Worm (Caenorhabditis elegans) whole organism, L2 larva: ENCODE results near the gene K09D9.9.

Experiments used
- C34F6.9 ChIP-seq: fragments of 150-350 bp; optimal IDR thresholded peaks from 2 replicates; lab custom pipeline; 2014; ENCODE audit warnings: missing biosample characterization, missing genetic modification characterization
- R02D3.7 ChIP-seq: fragments of 150-350 bp; optimal IDR thresholded peaks from 2 replicates; lab custom pipeline; 2014; ENCODE audit warnings: missing biosample characterization, missing genetic modification characterization
- Y55F3AM.14 ChIP-seq: fragments of 200-800 bp; sonication (Bioruptor generic); optimal IDR thresholded peaks from 2 replicates; lab custom pipeline; 2018; ENCODE audit warnings: mild to moderate bottlenecking, missing genetic modification characterization, missing compliant biosample characterization
- ZK546.5 ChIP-seq: sonication (generic microtip); optimal IDR thresholded peaks from 2 replicates; lab custom pipeline; 2017; ENCODE audit warnings: missing biosample characterization, missing genetic modification characterization
- alr-1 ChIP-seq: fragments of 150-350 bp; optimal IDR thresholded peaks from 2 replicates; lab custom pipeline; 2014; ENCODE audit warnings: missing biosample characterization, missing genetic modification characterization
- aly-2 ChIP-seq: fragments of 150-350 bp; optimal IDR thresholded peaks from 2 replicates; lab custom pipeline; 2014; ENCODE audit warnings: missing biosample characterization, missing genetic modification characterization
- blmp-1 ChIP-seq: sonication (generic microtip); optimal IDR thresholded peaks from 2 replicates; lab custom pipeline; 2017; ENCODE audit warnings: missing genetic modification characterization, mild to moderate bottlenecking, missing compliant biosample characterization, antibody characterized with exemption, moderate library complexity; ENCODE audit not compliant: insufficient read depth
- ceh-16 ChIP-seq: fragments of 150-350 bp; optimal IDR thresholded peaks from 2 replicates; lab custom pipeline; 2014; ENCODE audit warnings: missing biosample characterization, missing genetic modification characterization
- ceh-82 ChIP-seq: fragments of 150-350 bp; optimal IDR thresholded peaks from 2 replicates; lab custom pipeline; 2014; ENCODE audit warnings: missing biosample characterization, missing genetic modification characterization
- crh-2 ChIP-seq: sonication (generic microtip); optimal IDR thresholded peaks from 2 replicates; lab custom pipeline; 2017; ENCODE audit warnings: missing biosample characterization, missing genetic modification characterization
- dmd-4 ChIP-seq: sonication (generic microtip); optimal IDR thresholded peaks from 2 replicates; lab custom pipeline; 2017; ENCODE audit warnings: missing biosample characterization, missing genetic modification characterization
- egl-27 ChIP-seq: sonication (generic microtip); optimal IDR thresholded peaks from 3 replicates; lab custom pipeline; 2017; ENCODE audit warnings: missing biosample characterization, missing genetic modification reagents, missing genetic modification characterization
- elt-3 ChIP-seq: sonication (generic microtip); optimal IDR thresholded peaks from 2 replicates; lab custom pipeline; 2017; ENCODE audit warnings: missing biosample characterization, missing genetic modification characterization
- fos-1 ChIP-seq: fragments of 150-350 bp; optimal IDR thresholded peaks from 2 replicates; lab custom pipeline; 2014; ENCODE audit warnings: missing biosample characterization, missing genetic modification characterization
- gmeb-1 ChIP-seq: fragments of 150-350 bp; optimal IDR thresholded peaks from 2 replicates; lab custom pipeline; 2014; ENCODE audit warnings: missing biosample characterization, missing genetic modification characterization
- lin-11 ChIP-seq: fragments of 150-350 bp; sonication (generic microtip); optimal IDR thresholded peaks from 2 replicates; lab custom pipeline; 2014; ENCODE audit warnings: missing biosample characterization, missing genetic modification characterization, inconsistent platforms, mixed read lengths
- lin-13 ChIP-seq: fragments of 150-350 bp; optimal IDR thresholded peaks from 2 replicates; lab custom pipeline; 2014; ENCODE audit warnings: missing biosample characterization, missing genetic modification reagents, missing genetic modification characterization
- lin-39 ChIP-seq: fragments of 150-350 bp; optimal IDR thresholded peaks from 2 replicates; lab custom pipeline; 2014; ENCODE audit warnings: missing biosample characterization, missing genetic modification reagents, missing genetic modification characterization
- lsy-2 ChIP-seq, 2 experiments: fragments of 150-350 bp in 1 of 2; sonication (generic microtip) in 1 of 2; optimal IDR thresholded peaks; 2 replicates each; lab custom pipeline; 2014 to 2017; ENCODE audit warnings: missing biosample characterization in 2 of 2, missing genetic modification characterization in 2 of 2
- mab-5 ChIP-seq: fragments of 150-350 bp; optimal IDR thresholded peaks from 2 replicates; lab custom pipeline; 2014; ENCODE audit warnings: missing biosample characterization, missing genetic modification characterization
- mbf-1 ChIP-seq: sonication (generic microtip); optimal IDR thresholded peaks from 2 replicates; lab custom pipeline; 2017; ENCODE audit warnings: missing biosample characterization, missing genetic modification characterization
- mdl-1 ChIP-seq, 2 experiments: fragments of 150-350 bp in 1 of 2; sonication (generic microtip) in 1 of 2; optimal IDR thresholded peaks; 2 replicates each; lab custom pipeline; 2017; ENCODE audit warnings: missing biosample characterization in 2 of 2, missing genetic modification characterization in 2 of 2
- nhr-11 ChIP-seq: fragments of 150-350 bp; optimal IDR thresholded peaks from 2 replicates; lab custom pipeline; 2014; ENCODE audit warnings: missing biosample characterization, missing genetic modification characterization
- nhr-12 ChIP-seq: fragments of 150-350 bp; optimal IDR thresholded peaks from 2 replicates; lab custom pipeline; 2014; ENCODE audit warnings: missing biosample characterization, missing genetic modification characterization
- nhr-21 ChIP-seq: fragments of 150-350 bp; optimal IDR thresholded peaks from 2 replicates; lab custom pipeline; 2014; ENCODE audit warnings: missing biosample characterization, missing genetic modification characterization
- nhr-23 ChIP-seq: fragments of 150-350 bp; optimal IDR thresholded peaks from 2 replicates; lab custom pipeline; 2014; ENCODE audit warnings: missing biosample characterization, missing genetic modification reagents, missing genetic modification characterization
- nhr-25 ChIP-seq: fragments of 150-350 bp; sonication (generic microtip); optimal IDR thresholded peaks from 3 replicates; lab custom pipeline; 2014; ENCODE audit warnings: missing biosample characterization, missing genetic modification characterization
- nhr-6 ChIP-seq: fragments of 150-350 bp; optimal IDR thresholded peaks from 2 replicates; lab custom pipeline; 2014; ENCODE audit warnings: missing biosample characterization, missing genetic modification characterization
- nhr-77 ChIP-seq: fragments of 150-350 bp; optimal IDR thresholded peaks from 2 replicates; lab custom pipeline; 2014; ENCODE audit warnings: missing biosample characterization, missing genetic modification characterization
- peb-1 ChIP-seq: fragments of 150-350 bp; optimal IDR thresholded peaks from 2 replicates; lab custom pipeline; 2014; ENCODE audit warnings: missing biosample characterization, missing genetic modification characterization
- sem-4 ChIP-seq: fragments of 150-350 bp; optimal IDR thresholded peaks from 2 replicates; lab custom pipeline; 2014; ENCODE audit warnings: missing biosample characterization, missing genetic modification reagents, missing genetic modification characterization
- sma-3 ChIP-seq: sonication (generic microtip); optimal IDR thresholded peaks from 2 replicates; lab custom pipeline; 2016; ENCODE audit warnings: missing genetic modification reagents, missing genetic modification characterization, missing compliant biosample characterization
- sma-9 ChIP-seq, 2 experiments: fragments of 150-350 bp in 1 of 2; sonication (generic microtip) in 1 of 2; optimal IDR thresholded peaks; 2 replicates each; lab custom pipeline; 2014 to 2016; ENCODE audit warnings: missing genetic modification characterization in 2 of 2, mild to moderate bottlenecking in 1 of 2, missing biosample characterization in 1 of 2, missing compliant biosample characterization in 1 of 2, missing genetic modification reagents in 1 of 2, moderate library complexity in 1 of 2
- snpc-4 ChIP-seq: fragments of 150-350 bp; optimal IDR thresholded peaks from 2 replicates; lab custom pipeline; 2014; ENCODE audit warnings: missing biosample characterization, missing genetic modification characterization
- unc-39 ChIP-seq: fragments of 150-350 bp; optimal IDR thresholded peaks from 2 replicates; lab custom pipeline; 2014; ENCODE audit warnings: missing biosample characterization, missing genetic modification characterization
- unc-55 ChIP-seq: fragments of 150-350 bp; sonication (generic microtip); optimal IDR thresholded peaks from 3 replicates; lab custom pipeline; 2014; ENCODE audit warnings: missing biosample characterization, missing genetic modification reagents, missing genetic modification characterization
- unc-62 ChIP-seq: fragments of 150-350 bp; optimal IDR thresholded peaks from 2 replicates; lab custom pipeline; 2014; ENCODE audit warnings: missing biosample characterization, missing genetic modification reagents, missing genetic modification characterization
- zag-1 ChIP-seq: fragments of 150-350 bp; optimal IDR thresholded peaks from 2 replicates; lab custom pipeline; 2014; ENCODE audit warnings: missing biosample characterization, missing genetic modification characterization
- ztf-11 ChIP-seq: sonication (generic microtip); optimal IDR thresholded peaks from 2 replicates; lab custom pipeline; 2017; ENCODE audit warnings: missing biosample characterization, missing genetic modification characterization
- ztf-4 ChIP-seq: fragments of 150-350 bp; optimal IDR thresholded peaks from 2 replicates; lab custom pipeline; 2014; ENCODE audit warnings: missing biosample characterization, missing genetic modification characterization

The K09D9.9 gene

ce11 chrV:4016780-4017179 is 22.8 kb upstream of the K09D9.9 start, which contains the start of gene srw-89:
srw-89 (plus strand) TSS chrV:4017080.
- TF ChIP-seq dmd-4 (tag; lab: Kevin White, UChicago) (no peak), lin-39 (tag; lab: Kevin White, UChicago) (no peak), ztf-11 (no peak), nhr-6 (no peak), aly-2 (tag; lab: Kevin White, UChicago) (no peak), nhr-12 (tag; lab: Kevin White, UChicago) (no peak), elt-3 (no peak), mdl-1 (tag; optimal IDR thresholded peaks at IDR 0.05; lab: Kevin White, UChicago) (no peak), unc-39 (no peak), mab-5 (tag; lab: Kevin White, UChicago) (no peak), unc-55 (GFP tag; lab: Kevin White, UChicago) (no peak), nhr-21 (tag; lab: Kevin White, UChicago) (no peak), alr-1 (tag; lab: Kevin White, UChicago) (no peak), lin-11 (tag; lab: Kevin White, UChicago) (no peak), lin-13 (GFP tag; lab: Kevin White, UChicago) (no peak), nhr-23 (tag; lab: Kevin White, UChicago) (no peak), sma-3 (no peak), nhr-77 (tag; lab: Kevin White, UChicago) (no peak), nhr-25 (tag; lab: Kevin White, UChicago) (no peak), gmeb-1 (no peak)

ce11 chrV:4010170-4010569 is 16.2 kb upstream of the K09D9.9 start, which contains the start of gene srh-4:
srh-4 (plus strand) TSS chrV:4010470.
- TF ChIP-seq C34F6.9 (no peak), lin-39 (tag; lab: Kevin White, UChicago) (no peak), egl-27 (tag; lab: Kevin White, UChicago) (no peak), ceh-82 (tag; lab: Kevin White, UChicago) (no peak), ZK546.5 (no peak), peb-1 (tag; lab: Kevin White, UChicago) (no peak), mbf-1 (tag; lab: Kevin White, UChicago) (no peak), ztf-4 (tag; lab: Kevin White, UChicago) (no peak), elt-3 (no peak), lin-11 (tag; lab: Kevin White, UChicago) (no peak), mab-5 (tag; lab: Kevin White, UChicago) (no peak), nhr-12 (tag; lab: Kevin White, UChicago) (no peak), mdl-1 (tag; optimal IDR thresholded peaks at IDR 0.05; lab: Kevin White, UChicago) (no peak), sem-4 (tag; lab: Kevin White, UChicago) (no peak), lsy-2 (tag; optimal IDR thresholded peaks at IDR 0.05; lab: Kevin White, UChicago) (no peak), nhr-11 (no peak), unc-55 (GFP tag; lab: Kevin White, UChicago) (no peak), snpc-4 (tag; lab: Kevin White, UChicago) (no peak), sma-9 (GFP tag; optimal IDR thresholded peaks at IDR 0.05; lab: Kevin White, UChicago) (no peak), sma-9 (tag; optimal IDR thresholded peaks at IDR 0.05; lab: Kevin White, UChicago) (no peak)

ce11 chrV:4007927-4008326 is 14.0 kb upstream of the K09D9.9 start, which contains the start of gene srh-7:
srh-7 (plus strand) TSS chrV:4008227.
- TF ChIP-seq crh-2 (tag; lab: Kevin White, UChicago) = no peak
- no peak for TF ChIP-seq unc-62 (GFP tag; lab: Kevin White, UChicago)
- TF ChIP-seq fos-1 (tag; lab: Kevin White, UChicago) = no peak
- TF ChIP-seq nhr-12 (tag; lab: Kevin White, UChicago) = no peak
- no peak for TF ChIP-seq egl-27 (tag; lab: Kevin White, UChicago)
- no peak for TF ChIP-seq C34F6.9
- no peak for TF ChIP-seq gmeb-1
- TF ChIP-seq mdl-1 (tag; optimal IDR thresholded peaks at IDR 0.05; lab: Kevin White, UChicago) = no peak
- no peak for TF ChIP-seq Y55F3AM.14 (GFP tag; lab: Kevin White, UChicago)
- TF ChIP-seq unc-39 = no peak
- no peak for TF ChIP-seq zag-1
- no peak for TF ChIP-seq lin-39 (tag; lab: Kevin White, UChicago)
- TF ChIP-seq, all 48 proteins: peak for 0

ce11 chrV:4005219-4005618 is 11.3 kb upstream of the K09D9.9 start, which contains the start of gene srh-8:
srh-8 (plus strand) TSS chrV:4005519.
- TF ChIP-seq R02D3.7 (no peak), Y55F3AM.14 (GFP tag; lab: Kevin White, UChicago) (no peak), lin-39 (tag; lab: Kevin White, UChicago) (no peak), unc-55 (GFP tag; lab: Kevin White, UChicago) (no peak), ceh-82 (tag; lab: Kevin White, UChicago) (no peak), gmeb-1 (no peak), nhr-6 (no peak), ceh-16 (no peak), blmp-1 (tag; lab: Kevin White, UChicago) (no peak), ztf-11 (no peak), unc-39 (no peak), mdl-1 (tag; optimal IDR thresholded peaks at IDR 0.05; lab: Kevin White, UChicago) (no peak)
